Fruit fly (Drosophila melanogaster) whole organism, pupa: ENCODE measurements around the gene repo.
A peak's percentile ranks its signal among the peaks of the same experiment; 100 is the strongest.

Experiments
- CG10348 ChIP-seq: fragments of 200-800 bp; sonication (Bioruptor generic); IDR thresholded peaks from 2 replicates; pipeline ENCODE4 v1.3.6; 2022; ENCODE audit warnings: missing biosample characterization, missing genetic modification characterization
- CG12605 ChIP-seq: fragments of 200-800 bp; sonication (Bioruptor generic); IDR thresholded peaks from 2 replicates; pipeline ENCODE4 v1.3.6; 2022; ENCODE audit warnings: missing biosample characterization, missing genetic modification characterization
- CG13204 ChIP-seq: fragments of 200-800 bp; sonication (Bioruptor generic); optimal IDR thresholded peaks from 2 replicates; lab custom pipeline; 2018; ENCODE audit warnings: missing biosample characterization, mild to moderate bottlenecking, missing genetic modification characterization, moderate library complexity
- CG14655 ChIP-seq: fragments of 200-800 bp; sonication (Bioruptor generic); optimal IDR thresholded peaks from 3 replicates; lab custom pipeline; 2017; ENCODE audit warnings: mild to moderate bottlenecking, missing biosample characterization, missing genetic modification reagents, missing genetic modification characterization
- CG15710 ChIP-seq: fragments of 200-800 bp; sonication (Bioruptor generic); optimal IDR thresholded peaks from 2 replicates; lab custom pipeline; 2018; ENCODE audit warnings: missing biosample characterization, mild to moderate bottlenecking, missing genetic modification characterization, moderate library complexity
- CG17806 ChIP-seq: fragments of 200-800 bp; sonication (Bioruptor generic); optimal IDR thresholded peaks from 2 replicates; lab custom pipeline; 2018; ENCODE audit warnings: missing biosample characterization, mild to moderate bottlenecking, missing genetic modification characterization, moderate library complexity
- CG32121 ChIP-seq: fragments of 200-800 bp; sonication (Bioruptor generic); IDR thresholded peaks from 2 replicates; pipeline ENCODE4 v1.3.6; 2022; ENCODE audit warnings: missing biosample characterization, missing genetic modification characterization
- CG34367 ChIP-seq: fragments of 200-800 bp; sonication (Bioruptor generic); optimal IDR thresholded peaks from 2 replicates; lab custom pipeline; 2018; ENCODE audit warnings: missing biosample characterization, mild to moderate bottlenecking, missing genetic modification characterization
- CG4496 ChIP-seq: fragments of 200-800 bp; sonication (Bioruptor generic); IDR thresholded peaks from 3 replicates; pipeline ENCODE4 v1.3.6; 2022; ENCODE audit warnings: missing biosample characterization, missing genetic modification characterization
- CG8159 ChIP-seq: fragments of 200-800 bp; sonication (Bioruptor generic); optimal IDR thresholded peaks from 3 replicates; lab custom pipeline; 2018; ENCODE audit warnings: missing biosample characterization, mild to moderate bottlenecking, missing genetic modification characterization, moderate library complexity
- CG8301 ChIP-seq: fragments of 200-800 bp; sonication (Bioruptor generic); optimal IDR thresholded peaks from 2 replicates; lab custom pipeline; 2018; ENCODE audit warnings: missing biosample characterization, mild to moderate bottlenecking, missing genetic modification characterization
- CG9948 ChIP-seq: fragments of 200-800 bp; sonication (Bioruptor generic); optimal IDR thresholded peaks from 2 replicates; lab custom pipeline; 2018; ENCODE audit warnings: missing biosample characterization, mild to moderate bottlenecking, missing genetic modification characterization, moderate library complexity
- D1 ChIP-seq: fragments of 200-800 bp; sonication (Bioruptor generic); optimal IDR thresholded peaks from 2 replicates; lab custom pipeline; 2018; ENCODE audit warnings: missing biosample characterization, mild to moderate bottlenecking, missing genetic modification characterization, moderate library complexity
- EcR ChIP-seq: fragments of 200-800 bp; sonication (Bioruptor generic); optimal IDR thresholded peaks from 3 replicates; lab custom pipeline; 2019; ENCODE audit warnings: missing biosample characterization, missing genetic modification characterization, mild to moderate bottlenecking, moderate library complexity, missing genetic modification reagents
- Ets98B ChIP-seq: fragments of 200-800 bp; sonication (Bioruptor generic); IDR thresholded peaks from 2 replicates; pipeline ENCODE4 v1.3.6; 2022; ENCODE audit warnings: missing biosample characterization, missing genetic modification characterization
- Pif1A ChIP-seq: fragments of 200-800 bp; sonication (Bioruptor generic); optimal IDR thresholded peaks from 3 replicates; lab custom pipeline; 2016; ENCODE audit warnings: missing biosample characterization, missing genetic modification characterization
- Pif1B ChIP-seq: fragments of 200-800 bp; sonication (Bioruptor generic); optimal IDR thresholded peaks from 3 replicates; lab custom pipeline; 2016; ENCODE audit warnings: missing biosample characterization, missing genetic modification characterization
- Snoo ChIP-seq: fragments of 200-800 bp; sonication (Bioruptor generic); optimal IDR thresholded peaks from 3 replicates; lab custom pipeline; 2017; ENCODE audit warnings: missing biosample characterization, mild to moderate bottlenecking, missing genetic modification characterization, inconsistent platforms
- fd96Ca ChIP-seq: fragments of 200-800 bp; sonication (Bioruptor generic); IDR thresholded peaks from 3 replicates; pipeline ENCODE4 v1.3.6; 2022; ENCODE audit warnings: missing biosample characterization, missing genetic modification characterization
- gl ChIP-seq: fragments of 200-800 bp; sonication (Bioruptor generic); optimal IDR thresholded peaks from 2 replicates; lab custom pipeline; 2018; ENCODE audit warnings: missing biosample characterization, mild to moderate bottlenecking, missing genetic modification characterization
- rn ChIP-seq: fragments of 200-800 bp; sonication (Bioruptor generic); IDR thresholded peaks from 2 replicates; pipeline ENCODE4 v1.3.6; 2022; ENCODE audit warnings: missing biosample characterization, missing genetic modification characterization

repo gene

dm6 chr3R:18226809-18227157, 9.2 kb upstream of the repo start:
- TF ChIP-seq EcR (GFP tag; lab: Kevin White, UChicago), result peak; percentile 73
- TF ChIP-seq CG8301 (tag; lab: Kevin White, UChicago), result no peak
- TF ChIP-seq CG32121 (GFP tag; lab: Robert Waterston, UW), result 0 out of 2 replicates have a peak, but pooled peaks have one; percentile 25
- TF ChIP-seq CG4496, result peak; percentile 24; the same call in 2 of the 3 replicates
- TF ChIP-seq fd96Ca (GFP tag; lab: Robert Waterston, UW), result no peak

dm6 chr3R:18227385-18227784, 8.6 kb upstream of the repo start:
- TF ChIP-seq CG34367 (tag; lab: Kevin White, UChicago) (no peak), EcR (GFP tag; lab: Kevin White, UChicago) (no peak), CG4496 (no peak), Pif1B (no peak), CG14655 (GFP tag; lab: Kevin White, UChicago) (no peak), CG8301 (tag; lab: Kevin White, UChicago) (no peak), CG10348 (GFP tag; lab: Robert Waterston, UW) (no peak), CG9948 (tag; lab: Kevin White, UChicago) (no peak)

dm6 chr3R:18228713-18229222, 7.2 kb upstream of the repo start:
- TF ChIP-seq rn (GFP tag; lab: Robert Waterston, UW), result no peak
- peak; percentile 29; the same call in 1 of the 2 replicates for TF ChIP-seq Ets98B (GFP tag; lab: Robert Waterston, UW)
- no peak for TF ChIP-seq D1 (tag; lab: Kevin White, UChicago)
- TF ChIP-seq, all 21 proteins: peak for 1

dm6 chr3R:18230229-18230628, 5.8 kb upstream of the repo start:
- no peak for TF ChIP-seq D1 (tag; lab: Kevin White, UChicago)
- no peak for TF ChIP-seq gl (tag; lab: Kevin White, UChicago)
- TF ChIP-seq CG17806 (tag; lab: Kevin White, UChicago), result no peak
- no peak for TF ChIP-seq EcR (GFP tag; lab: Kevin White, UChicago)
- TF ChIP-seq CG10348 (GFP tag; lab: Robert Waterston, UW), result no peak
- TF ChIP-seq Pif1B, result no peak
- TF ChIP-seq Ets98B (GFP tag; lab: Robert Waterston, UW), result no peak
- TF ChIP-seq Pif1A (GFP tag; lab: Kevin White, UChicago), result no peak
- TF ChIP-seq fd96Ca (GFP tag; lab: Robert Waterston, UW), result no peak
- no peak for TF ChIP-seq CG34367 (tag; lab: Kevin White, UChicago)
- no peak for TF ChIP-seq CG13204 (GFP tag; lab: Kevin White, UChicago)
- TF ChIP-seq CG12605 (GFP tag; lab: Robert Waterston, UW), result no peak
- no peak for TF ChIP-seq CG32121 (GFP tag; lab: Robert Waterston, UW)
- no peak for TF ChIP-seq CG9948 (tag; lab: Kevin White, UChicago)
- TF ChIP-seq CG4496, result no peak
- no peak for TF ChIP-seq rn (GFP tag; lab: Robert Waterston, UW)
- no peak for TF ChIP-seq Snoo (tag; lab: Kevin White, UChicago)
- no peak for TF ChIP-seq CG14655 (GFP tag; lab: Kevin White, UChicago)

dm6 chr3R:18232187-18232586, 3.8 kb upstream of the repo start:
- no peak for TF ChIP-seq CG34367 (tag; lab: Kevin White, UChicago)
- TF ChIP-seq CG12605 (GFP tag; lab: Robert Waterston, UW), result no peak
- TF ChIP-seq CG13204 (GFP tag; lab: Kevin White, UChicago), result no peak
- no peak for TF ChIP-seq fd96Ca (GFP tag; lab: Robert Waterston, UW)
- no peak for TF ChIP-seq Snoo (tag; lab: Kevin White, UChicago)
- TF ChIP-seq Pif1B, result no peak
- no peak for TF ChIP-seq CG15710 (tag; lab: Kevin White, UChicago)
- TF ChIP-seq gl (tag; lab: Kevin White, UChicago), result no peak
- no peak for TF ChIP-seq CG8159 (tag; lab: Kevin White, UChicago)

- TF ChIP-seq fd96Ca (GFP tag; lab: Robert Waterston, UW) (0 out of 3 replicates have a peak, but pooled peaks have one; percentile 14), EcR (GFP tag; lab: Kevin White, UChicago) (no peak)
Measured at dm6 chr3R:18234699-18235257, 1.2 kb upstream of the repo start.
